Fruit fly (Drosophila melanogaster) whole organism, embryonic: ENCODE measurements around the gene beag.

Experiments
- Atf3 ChIP-seq: fragments of 200-800 bp; sonication (Bioruptor generic); optimal IDR thresholded peaks from 3 replicates; lab custom pipeline; 2016; ENCODE audit warnings: missing biosample characterization, missing genetic modification characterization
- CG10267 ChIP-seq: fragments of 200-800 bp; sonication (Bioruptor generic); optimal IDR thresholded peaks from 2 replicates; lab custom pipeline; 2018; ENCODE audit warnings: missing biosample characterization, mild to moderate bottlenecking, missing genetic modification characterization, moderate library complexity
- CG11085 ChIP-seq: fragments of 200-800 bp; sonication (Bioruptor generic); IDR thresholded peaks from 2 replicates; pipeline ENCODE4 v1.3.6; 2022; ENCODE audit warnings: missing biosample characterization, missing genetic modification characterization
- CG11398 ChIP-seq: fragments of 200-800 bp; sonication (Bioruptor generic); optimal IDR thresholded peaks from 2 replicates; lab custom pipeline; 2016; ENCODE audit warnings: missing biosample characterization, missing genetic modification characterization
- CG13296 ChIP-seq: fragments of 200-800 bp; sonication (Bioruptor generic); optimal IDR thresholded peaks from 3 replicates; lab custom pipeline; 2018; ENCODE audit warnings: missing biosample characterization, mild to moderate bottlenecking, missing genetic modification characterization
- CG13424 ChIP-seq: fragments of 200-800 bp; sonication (Bioruptor generic); optimal IDR thresholded peaks from 2 replicates; lab custom pipeline; 2019; ENCODE audit warnings: missing biosample characterization, mild to moderate bottlenecking, missing genetic modification characterization, moderate library complexity
- CG15011 ChIP-seq: fragments of 200-800 bp; sonication (Bioruptor generic); optimal IDR thresholded peaks from 3 replicates; lab custom pipeline; 2018; ENCODE audit warnings: missing biosample characterization, mild to moderate bottlenecking, missing genetic modification characterization
- CG15514 ChIP-seq: fragments of 200-800 bp; sonication (Bioruptor generic); optimal IDR thresholded peaks from 3 replicates; lab custom pipeline; 2017; ENCODE audit warnings: missing biosample characterization, missing genetic modification characterization, mild to moderate bottlenecking, moderate library complexity, missing genetic modification reagents
- CG17359 ChIP-seq: fragments of 200-800 bp; sonication (Bioruptor generic); optimal IDR thresholded peaks from 3 replicates; lab custom pipeline; 2018; ENCODE audit warnings: missing biosample characterization, mild to moderate bottlenecking, missing genetic modification characterization, moderate library complexity
- CG17612 ChIP-seq: fragments of 200-800 bp; sonication (Bioruptor generic); IDR thresholded peaks from 2 replicates; pipeline ENCODE4 v1.3.6; 2022; ENCODE audit warnings: missing biosample characterization, missing genetic modification characterization
- CG34422 ChIP-seq: fragments of 200-800 bp; sonication (Bioruptor generic); IDR thresholded peaks from 3 replicates; pipeline ENCODE4 v1.3.6; 2022; ENCODE audit warnings: missing biosample characterization, missing genetic modification characterization
- CG3995 ChIP-seq: fragments of 200-800 bp; sonication (Bioruptor generic); optimal IDR thresholded peaks from 3 replicates; lab custom pipeline; 2016; ENCODE audit warnings: missing biosample characterization, missing genetic modification characterization
- CG4820 ChIP-seq: fragments of 200-800 bp; sonication (Bioruptor generic); optimal IDR thresholded peaks from 3 replicates; lab custom pipeline; 2016; ENCODE audit warnings: missing biosample characterization, missing genetic modification characterization
- CG5953 ChIP-seq: fragments of 200-800 bp; sonication (Bioruptor generic); IDR thresholded peaks from 2 replicates; pipeline ENCODE4 v1.3.6; 2022; ENCODE audit warnings: missing biosample characterization, missing genetic modification characterization
- CG6254 ChIP-seq: fragments of 200-800 bp; sonication (Bioruptor generic); optimal IDR thresholded peaks from 3 replicates; lab custom pipeline; 2017; ENCODE audit warnings: mild to moderate bottlenecking, missing biosample characterization, missing genetic modification reagents, missing genetic modification characterization
- CG6272 ChIP-seq: fragments of 200-800 bp; sonication (Bioruptor generic); IDR thresholded peaks from 2 replicates; pipeline ENCODE4 v1.3.6; 2022; ENCODE audit warnings: missing biosample characterization, missing genetic modification characterization
- CG6854 ChIP-seq: fragments of 200-800 bp; sonication (Bioruptor generic); optimal IDR thresholded peaks from 3 replicates; lab custom pipeline; 2017; ENCODE audit warnings: missing biosample characterization, mild to moderate bottlenecking, missing genetic modification characterization
- CG8281 ChIP-seq: fragments of 200-800 bp; sonication (Bioruptor generic); optimal IDR thresholded peaks from 2 replicates; lab custom pipeline; 2018; ENCODE audit warnings: missing biosample characterization, mild to moderate bottlenecking, missing genetic modification characterization, moderate library complexity
- CG8290 ChIP-seq, 3 experiments: fragments of 200-800 bp; sonication (Bioruptor generic); optimal IDR thresholded peaks; 2 replicates each; lab custom pipeline; 2016 to 2019; ENCODE audit warnings: missing biosample characterization in 3 of 3, missing genetic modification characterization in 3 of 3, mild to moderate bottlenecking in 2 of 3, moderate library complexity in 1 of 3
- Camta ChIP-seq: fragments of 200-800 bp; sonication (Bioruptor generic); optimal IDR thresholded peaks from 2 replicates; lab custom pipeline; 2016; ENCODE audit warnings: missing biosample characterization, missing genetic modification characterization
- D ChIP-seq, 2 experiments: fragments of 200-800 bp in 1 of 2; fragments of >200 bp in 1 of 2; sonication (Bioruptor generic) in 1 of 2; optimal IDR thresholded peaks; 2 replicates in 1 of 2; 3 replicates in 1 of 2; lab custom pipeline; 2017; ENCODE audit warnings: mild to moderate bottlenecking in 1 of 2, missing biosample characterization in 1 of 2, missing genetic modification characterization in 1 of 2, missing genetic modification reagents in 1 of 2
- Dek ChIP-seq: fragments of 200-800 bp; sonication (Bioruptor generic); optimal IDR thresholded peaks from 3 replicates; lab custom pipeline; 2019; ENCODE audit warnings: missing biosample characterization, mild to moderate bottlenecking, missing genetic modification characterization, moderate library complexity
- Dp ChIP-seq: fragments of 200-800 bp; sonication (Bioruptor generic); optimal IDR thresholded peaks from 2 replicates; lab custom pipeline; 2018; ENCODE audit warnings: missing biosample characterization, mild to moderate bottlenecking, missing genetic modification characterization, moderate library complexity
- Fer1 ChIP-seq: fragments of 200-800 bp; sonication (Bioruptor generic); optimal IDR thresholded peaks from 2 replicates; lab custom pipeline; 2017; ENCODE audit warnings: missing biosample characterization, mild to moderate bottlenecking, missing genetic modification characterization
- Hand ChIP-seq: fragments of 200-800 bp; sonication (Bioruptor generic); optimal IDR thresholded peaks from 2 replicates; lab custom pipeline; 2017; ENCODE audit warnings: mild to moderate bottlenecking, missing biosample characterization, missing genetic modification reagents, missing genetic modification characterization
- Lim3 ChIP-seq: fragments of 200-800 bp; sonication (Bioruptor generic); IDR thresholded peaks from 2 replicates; pipeline ENCODE4 v1.3.6; 2022; ENCODE audit warnings: missing biosample characterization, missing genetic modification characterization
- Med ChIP-seq: fragments of 200-800 bp; sonication (Bioruptor generic); peaks from one replicate; lab custom pipeline; 2016; ENCODE audit warnings: missing biosample characterization, missing genetic modification characterization, mild to moderate bottlenecking, inconsistent platforms, moderate library complexity
- Mrtf ChIP-seq: fragments of 200-800 bp; sonication (Bioruptor generic); IDR thresholded peaks from 3 replicates; pipeline ENCODE4 v1.3.6; 2022; ENCODE audit warnings: missing biosample characterization, missing genetic modification characterization
- Myb ChIP-seq: fragments of 200-800 bp; sonication (Bioruptor generic); optimal IDR thresholded peaks from 2 replicates; lab custom pipeline; 2016; ENCODE audit warnings: missing biosample characterization, missing genetic modification characterization
- Opbp ChIP-seq: fragments of 200-800 bp; sonication (Bioruptor generic); IDR thresholded peaks from 3 replicates; pipeline ENCODE4 v1.3.6; 2022; ENCODE audit warnings: missing biosample characterization, missing genetic modification characterization; ENCODE audit not compliant: partially characterized antibody
- Taf1 ChIP-seq: fragments of 200-800 bp; sonication (Bioruptor generic); IDR thresholded peaks from 2 replicates; pipeline ENCODE4 v1.3.6; 2022; ENCODE audit warnings: missing biosample characterization, missing genetic modification characterization
- Vsx1 ChIP-seq: fragments of 200-800 bp; sonication (Bioruptor generic); optimal IDR thresholded peaks from 2 replicates; lab custom pipeline; 2017; ENCODE audit warnings: missing biosample characterization, mild to moderate bottlenecking, missing genetic modification characterization, missing genetic modification reagents
- chm ChIP-seq: fragments of 200-800 bp; sonication (Bioruptor generic); IDR thresholded peaks from 2 replicates; pipeline ENCODE4 v1.3.6; 2022; ENCODE audit warnings: missing biosample characterization, missing genetic modification characterization
- crc ChIP-seq: fragments of 200-800 bp; sonication (Bioruptor generic); optimal IDR thresholded peaks from 2 replicates; lab custom pipeline; 2016; ENCODE audit warnings: missing biosample characterization, missing genetic modification characterization
- disco-r ChIP-seq: fragments of 200-800 bp; sonication (Bioruptor generic); optimal IDR thresholded peaks from 2 replicates; lab custom pipeline; 2016; ENCODE audit warnings: missing biosample characterization, missing genetic modification characterization
- ewg ChIP-seq: fragments of 200-800 bp; sonication (Bioruptor generic); optimal IDR thresholded peaks from 3 replicates; lab custom pipeline; 2017; ENCODE audit warnings: mild to moderate bottlenecking, missing biosample characterization, missing genetic modification reagents, missing genetic modification characterization
- ftz-f1 ChIP-seq: fragments of 200-800 bp; sonication (Bioruptor generic); optimal IDR thresholded peaks from 2 replicates; lab custom pipeline; 2016; ENCODE audit warnings: missing biosample characterization, missing genetic modification characterization
- gce ChIP-seq: fragments of 200-800 bp; sonication (Bioruptor generic); IDR thresholded peaks from 3 replicates; pipeline ENCODE4 v1.3.6; 2022; ENCODE audit warnings: missing biosample characterization, missing genetic modification characterization
- klu ChIP-seq: fragments of 200-800 bp; sonication (Bioruptor generic); IDR thresholded peaks from 2 replicates; pipeline ENCODE4 v1.3.6; 2022; ENCODE audit warnings: missing biosample characterization, missing genetic modification characterization
- lab ChIP-seq: fragments of 200-800 bp; sonication (Bioruptor generic); optimal IDR thresholded peaks from 3 replicates; lab custom pipeline; 2017; ENCODE audit warnings: missing biosample characterization, missing genetic modification characterization, mild to moderate bottlenecking, moderate library complexity, missing genetic modification reagents
- lmd ChIP-seq: fragments of 200-800 bp; sonication (Bioruptor generic); IDR thresholded peaks from 2 replicates; pipeline ENCODE4 v1.3.6; 2022; ENCODE audit warnings: missing biosample characterization, missing genetic modification characterization
- lola ChIP-seq, 3 experiments: fragments of >200 bp in 2 of 3; fragments of 200-800 bp in 1 of 3; sonication (Bioruptor generic) in 1 of 3; optimal IDR thresholded peaks; 2 replicates each; lab custom pipeline; 2017 to 2019; ENCODE audit warnings: missing biosample characterization in 3 of 3, missing genetic modification characterization in 3 of 3, mild to moderate bottlenecking in 1 of 3, moderate library complexity in 1 of 3
- oc ChIP-seq: fragments of 200-800 bp; sonication (Bioruptor generic); optimal IDR thresholded peaks from 2 replicates; lab custom pipeline; 2018; ENCODE audit warnings: missing biosample characterization, mild to moderate bottlenecking, missing genetic modification characterization, moderate library complexity
- org-1 ChIP-seq: fragments of 200-800 bp; sonication (Bioruptor generic); optimal IDR thresholded peaks from 2 replicates; lab custom pipeline; 2017; ENCODE audit warnings: missing biosample characterization, missing genetic modification characterization
- otp ChIP-seq: fragments of 200-800 bp; sonication (Bioruptor generic); IDR thresholded peaks from 3 replicates; pipeline ENCODE4, ENCODE4 v1.3.6; 2022; ENCODE audit warnings: missing biosample characterization, missing genetic modification characterization
- slbo ChIP-seq: fragments of 200-800 bp; sonication (Bioruptor generic); IDR thresholded peaks from 2 replicates; pipeline ENCODE4 v1.3.6; 2022; ENCODE audit warnings: missing biosample characterization, missing genetic modification characterization
- stwl ChIP-seq: fragments of 200-800 bp; sonication (Bioruptor generic); optimal IDR thresholded peaks from 3 replicates; lab custom pipeline; 2018; ENCODE audit warnings: missing biosample characterization, mild to moderate bottlenecking, missing genetic modification characterization, moderate library complexity
- tap ChIP-seq: fragments of 200-800 bp; optimal IDR thresholded peaks from 3 replicates; lab custom pipeline; 2019; ENCODE audit warnings: missing biosample characterization, mild to moderate bottlenecking, missing genetic modification characterization, moderate library complexity
- vfl ChIP-seq: fragments of 200-800 bp; sonication (Bioruptor generic); optimal IDR thresholded peaks from 2 replicates; lab custom pipeline; 2016; ENCODE audit warnings: missing biosample characterization, missing genetic modification characterization
- zen ChIP-seq: fragments of 200-800 bp; sonication (Bioruptor generic); optimal IDR thresholded peaks from 3 replicates; lab custom pipeline; 2018; ENCODE audit warnings: missing biosample characterization, mild to moderate bottlenecking, missing genetic modification characterization, moderate library complexity

The beag gene

dm6 chr3R:9064874-9065273 is at the start of gene beag, which contains the start of gene Ada (continued):
- TF ChIP-seq ftz-f1 (GFP tag; lab: Kevin White, UChicago) (peak; percentile 6), CG15514 (peak; percentile 67), CG4820 (GFP tag; lab: Kevin White, UChicago) (no peak), vfl (no peak), tap (tag; lab: Kevin White, UChicago) (no peak), crc (no peak), CG11398 (GFP tag; lab: Kevin White, UChicago) (no peak), gce (GFP tag; lab: Robert Waterston, UW) (no peak), otp (GFP tag; lab: Robert Waterston, UW) (no peak), CG10267 (tag; lab: Kevin White, UChicago) (peak; percentile 68), ewg (no peak), CG3995 (peak; percentile 52), lab (peak; percentile 26), CG34422 (GFP tag; lab: Robert Waterston, UW) (peak; percentile 52; the same call in 1 of the 3 replicates), CG8290 (GFP tag; optimal IDR thresholded peaks at IDR 0.05; lab: Kevin White, UChicago) (no peak), CG8290 (tag; optimal IDR thresholded peaks at IDR 0.05; lab: Kevin White, UChicago) (peak in 1 of 2 experiments; percentile 80), klu (no peak), Hand (GFP tag; lab: Kevin White, UChicago) (no peak), Dek (tag; lab: Kevin White, UChicago) (peak; percentile 61), Atf3 (GFP tag; lab: Kevin White, UChicago) (no peak), chm (GFP tag; lab: Robert Waterston, UW) (no peak; the same call in 1 of the 2 replicates), CG5953 (GFP tag; lab: Robert Waterston, UW) (no peak), Dp (GFP tag; lab: Kevin White, UChicago) (peak; percentile 58), D (optimal IDR thresholded peaks at IDR 0.05; lab: Kevin White, UChicago) (no peak), D (GFP tag; optimal IDR thresholded peaks at IDR 0.05; lab: Kevin White, UChicago) (no peak), Vsx1 (GFP tag; lab: Kevin White, UChicago) (no peak), slbo (peak; percentile 71), CG8281 (tag; lab: Kevin White, UChicago) (no peak), Camta (GFP tag; lab: Kevin White, UChicago) (no peak), Med (GFP tag; lab: Kevin White, UChicago) (peak; percentile 84), CG17612 (GFP tag; lab: Robert Waterston, UW) (no peak), lmd (GFP tag; lab: Robert Waterston, UW) (peak; percentile 30; the same call in 1 of the 2 replicates), CG6254 (GFP tag; lab: Kevin White, UChicago) (no peak), Myb (GFP tag; lab: Kevin White, UChicago) (peak; percentile 40), Fer1 (GFP tag; lab: Kevin White, UChicago) (peak; percentile 65), stwl (tag; lab: Kevin White, UChicago) (peak; percentile 66), CG17359 (tag; lab: Kevin White, UChicago) (peak; percentile 36), lola (GFP tag; optimal IDR thresholded peaks at IDR 0.05; lab: Kevin White, UChicago) (peak in 1 of 3 experiments; percentile 40), CG11085 (no peak), Mrtf (GFP tag; lab: Robert Waterston, UW) (no peak), oc (tag; lab: Kevin White, UChicago) (no peak), CG6854 (no peak), disco-r (GFP tag; lab: Kevin White, UChicago) (peak; percentile 33), org-1 (GFP tag; lab: Kevin White, UChicago) (no peak), zen (tag; lab: Kevin White, UChicago) (peak; percentile 66), Opbp (GFP tag; lab: Robert Waterston, UW) (peak; percentile 40; the same call in 1 of the 3 replicates), CG13296 (GFP tag; lab: Kevin White, UChicago) (peak; percentile 51), CG13424 (tag; lab: Kevin White, UChicago) (peak; percentile 57), CG6272 (no peak), CG15011 (GFP tag; lab: Kevin White, UChicago) (no peak), Lim3 (GFP tag; lab: Robert Waterston, UW) (no peak), Taf1 (GFP tag; lab: Robert Waterston, UW) (no peak)
